Fruit fly (Drosophila melanogaster): ENCODE measurements around the gene CG4098.

- TF ChIP-seq CG5204 (GFP tag; optimal IDR thresholded peaks at IDR 0.05) (peak; percentile 12), Mnt (GFP tag; optimal IDR thresholded peaks at IDR 0.05) (no peak), kay (GFP tag; ENCODE audit: borderline replicate concordance) (no peak), cnc (optimal IDR thresholded peaks at IDR 0.05) (no peak), ovo (GFP tag; optimal IDR thresholded peaks at IDR 0.05) (no peak), CG33017 (tag; optimal IDR thresholded peaks at IDR 0.05) (no peak), CG7101 (tag; optimal IDR thresholded peaks at IDR 0.05) (no peak), CG11617 (GFP tag; optimal IDR thresholded peaks at IDR 0.05) (no peak), CG7045 (GFP tag; optimal IDR thresholded peaks at IDR 0.05) (no peak), Clk (GFP tag; optimal IDR thresholded peaks at IDR 0.05) (no peak), Hr96 (GFP tag; optimal IDR thresholded peaks at IDR 0.05) (no peak), cic (GFP tag; optimal IDR thresholded peaks at IDR 0.05) (no peak), CG1620 (GFP tag; optimal IDR thresholded peaks at IDR 0.05) (no peak)
Measured at dm6 chr3L:16634529-16634928, 25.4 kb upstream of the CG4098 start.

Data from whole organism, adult.